Worm (Caenorhabditis elegans) whole organism, L4 larva: ENCODE results near the gene rgs-11.
A peak's percentile ranks its signal among the peaks of the same experiment; 100 is the strongest.

ENCODE experiments used
- D1046.2 ChIP-seq: fragments of 200-800 bp; sonication (Bioruptor generic); IDR thresholded peaks from 2 replicates; pipeline ENCODE4 v1.3.6; 2022; ENCODE audit warnings: missing genetic modification characterization, missing compliant biosample characterization
- F10B5.3 ChIP-seq: sonication (generic microtip); optimal IDR thresholded peaks from 2 replicates; lab custom pipeline; 2016; ENCODE audit warnings: mild to moderate bottlenecking, missing genetic modification characterization, missing compliant biosample characterization
- F26F4.8 ChIP-seq: fragments of 200-800 bp; sonication (Bioruptor generic); conservative IDR thresholded peaks from 2 replicates; pipeline ENCODE4 v1.3.6; 2022; ENCODE audit warnings: missing genetic modification characterization, missing compliant biosample characterization
- F44E2.7 ChIP-seq: fragments of 200-800 bp; sonication (Bioruptor generic); IDR thresholded peaks from 2 replicates; pipeline ENCODE4 v2.1.2; 2022; ENCODE audit warnings: missing genetic modification characterization, missing compliant biosample characterization
- F49E8.2 ChIP-seq: sonication (generic microtip); optimal IDR thresholded peaks from 2 replicates; lab custom pipeline; 2016; ENCODE audit warnings: missing compliant biosample characterization, mild to moderate bottlenecking, missing genetic modification characterization, borderline replicate concordance
- T26A8.4 ChIP-seq: fragments of 200-800 bp; sonication (Bioruptor generic); IDR thresholded peaks from 2 replicates; pipeline ENCODE4 v1.3.6; 2022; ENCODE audit warnings: missing genetic modification characterization, missing compliant biosample characterization
- Y105C5A.15 ChIP-seq: fragments of 200-800 bp; sonication (Bioruptor generic); IDR thresholded peaks from 2 replicates; pipeline ENCODE4 v1.3.6; 2022; ENCODE audit warnings: missing genetic modification characterization, missing compliant biosample characterization
- Y48G9A.11 ChIP-seq: fragments of 200-800 bp; sonication (Bioruptor generic); IDR thresholded peaks from 2 replicates; pipeline ENCODE4 v1.3.6; 2022; ENCODE audit warnings: missing genetic modification reagents, missing genetic modification characterization, missing compliant biosample characterization
- Y5F2A.4 ChIP-seq: fragments of 200-800 bp; sonication (Bioruptor generic); optimal IDR thresholded peaks from 2 replicates; lab custom pipeline; 2018; ENCODE audit warnings: mild to moderate bottlenecking, missing genetic modification characterization, missing compliant biosample characterization
- Y75B8A.6 ChIP-seq: fragments of 200-800 bp; sonication (Bioruptor generic); IDR thresholded peaks from 2 replicates; pipeline ENCODE4 v1.3.6; 2022; ENCODE audit warnings: missing genetic modification reagents, missing genetic modification characterization, missing compliant biosample characterization
- ZK546.5 ChIP-seq, 2 experiments: sonication (generic microtip); optimal IDR thresholded peaks; 2 replicates each; lab custom pipeline; 2017; ENCODE audit warnings: missing biosample characterization in 2 of 2, missing genetic modification characterization in 2 of 2
- aha-1 ChIP-seq: fragments of 150-350 bp; peaks from one replicate; lab custom pipeline; 2014; ENCODE audit warnings: missing biosample characterization, missing genetic modification characterization
- aly-2 ChIP-seq: sonication (generic microtip); optimal IDR thresholded peaks from 2 replicates; lab custom pipeline; 2018; ENCODE audit warnings: missing biosample characterization, missing genetic modification characterization
- arid-1 ChIP-seq: fragments of 200-800 bp; sonication (Bioruptor generic); conservative IDR thresholded peaks from 2 replicates; pipeline ENCODE4 v1.3.6; 2022; ENCODE audit warnings: missing genetic modification reagents, missing genetic modification characterization, missing compliant biosample characterization
- ceh-20 ChIP-seq: fragments of 200-800 bp; sonication (Bioruptor generic); IDR thresholded peaks from 2 replicates; pipeline ENCODE4 v1.3.6; 2022; ENCODE audit warnings: missing genetic modification reagents, missing genetic modification characterization, missing compliant biosample characterization
- ceh-62 ChIP-seq: sonication (generic microtip); optimal IDR thresholded peaks from 2 replicates; lab custom pipeline; 2017; ENCODE audit warnings: missing biosample characterization, missing genetic modification characterization
- ceh-82 ChIP-seq: sonication (generic microtip); optimal IDR thresholded peaks from 2 replicates; lab custom pipeline; 2017; ENCODE audit warnings: missing biosample characterization, missing genetic modification characterization
- ctbp-1 ChIP-seq: fragments of 200-800 bp; sonication (Bioruptor generic); IDR thresholded peaks from 2 replicates; pipeline ENCODE4 v1.3.6; 2022; ENCODE audit warnings: missing genetic modification reagents, missing genetic modification characterization, missing compliant biosample characterization
- dmd-6 ChIP-seq: fragments of 200-800 bp; sonication (Bioruptor generic); IDR thresholded peaks from 2 replicates; pipeline ENCODE4 v1.3.6; 2022; ENCODE audit warnings: missing genetic modification reagents, missing genetic modification characterization, missing compliant biosample characterization
- dmd-8 ChIP-seq: fragments of 200-800 bp; sonication (Bioruptor generic); IDR thresholded peaks from 2 replicates; pipeline ENCODE4 v1.3.6; 2022; ENCODE audit warnings: missing genetic modification characterization, missing compliant biosample characterization
- dmd-9 ChIP-seq: fragments of 200-800 bp; sonication (Bioruptor generic); IDR thresholded peaks from 2 replicates; pipeline ENCODE4 v1.3.6; 2022; ENCODE audit warnings: missing genetic modification reagents, missing genetic modification characterization, missing compliant biosample characterization
- duxl-1 ChIP-seq: sonication (generic microtip); optimal IDR thresholded peaks from 2 replicates; lab custom pipeline; 2016; ENCODE audit warnings: mild to moderate bottlenecking, missing genetic modification characterization, moderate library complexity, missing compliant biosample characterization; ENCODE audit not compliant: poor library complexity
- fos-1 ChIP-seq: fragments of 150-350 bp; optimal IDR thresholded peaks from 2 replicates; lab custom pipeline; 2014; ENCODE audit warnings: missing biosample characterization, missing genetic modification characterization
- gei-8 ChIP-seq: fragments of 200-800 bp; sonication (Bioruptor generic); optimal IDR thresholded peaks from 2 replicates; lab custom pipeline; 2018; ENCODE audit warnings: mild to moderate bottlenecking, missing genetic modification characterization, missing compliant biosample characterization
- hif-1 ChIP-seq, 2 experiments: sonication (generic microtip); optimal IDR thresholded peaks; 2 replicates each; lab custom pipeline; 2016 to 2017; ENCODE audit warnings: missing compliant biosample characterization in 2 of 2, missing genetic modification characterization in 2 of 2, missing genetic modification reagents in 2 of 2, missing genotype in 2 of 2, mild to moderate bottlenecking in 1 of 2
- hlh-11 ChIP-seq: fragments of 200-800 bp; sonication (Bioruptor generic); optimal IDR thresholded peaks from 2 replicates; lab custom pipeline; 2018; ENCODE audit warnings: mild to moderate bottlenecking, missing genetic modification characterization, missing compliant biosample characterization
- hlh-30 ChIP-seq: sonication (generic microtip); optimal IDR thresholded peaks from 2 replicates; lab custom pipeline; 2017; ENCODE audit warnings: antibody characterized with exemption, mild to moderate bottlenecking, missing genetic modification characterization, missing compliant biosample characterization; ENCODE audit not compliant: insufficient read depth
- jun-1 ChIP-seq: fragments of 150-350 bp; optimal IDR thresholded peaks from 2 replicates; lab custom pipeline; 2014; ENCODE audit warnings: missing biosample characterization, missing genetic modification reagents, missing genetic modification characterization
- lin-1 ChIP-seq: fragments of 200-800 bp; sonication (Bioruptor generic); IDR thresholded peaks from 2 replicates; pipeline ENCODE4 v1.3.6; 2022; ENCODE audit warnings: missing genetic modification reagents, missing genetic modification characterization, missing compliant biosample characterization
- lin-13 ChIP-seq: fragments of 150-350 bp; optimal IDR thresholded peaks from 2 replicates; lab custom pipeline; 2014; ENCODE audit warnings: missing biosample characterization, missing genetic modification reagents, missing genetic modification characterization
- lin-29 ChIP-seq: fragments of 200-800 bp; sonication (Bioruptor generic); IDR thresholded peaks from 2 replicates; pipeline ENCODE4 v1.3.6; 2022; ENCODE audit warnings: missing genetic modification reagents, missing genetic modification characterization, missing compliant biosample characterization
- lin-39 ChIP-seq: fragments of 150-350 bp; optimal IDR thresholded peaks from 2 replicates; lab custom pipeline; 2014; ENCODE audit warnings: missing biosample characterization, missing genetic modification reagents, missing genetic modification characterization
- lir-3 ChIP-seq: sonication (generic microtip); optimal IDR thresholded peaks from 2 replicates; lab custom pipeline; 2016; ENCODE audit warnings: mild to moderate bottlenecking, missing genetic modification characterization, missing compliant biosample characterization
- lsy-2 ChIP-seq, 2 experiments: fragments of 150-350 bp in 1 of 2; sonication (generic microtip) in 1 of 2; optimal IDR thresholded peaks; 2 replicates each; lab custom pipeline; 2014 to 2017; ENCODE audit warnings: missing biosample characterization in 2 of 2, missing genetic modification characterization in 2 of 2
- nhr-10 ChIP-seq: fragments of 150-350 bp; optimal IDR thresholded peaks from 2 replicates; lab custom pipeline; 2014; ENCODE audit warnings: missing biosample characterization, missing genetic modification characterization
- nhr-111 ChIP-seq: fragments of 200-800 bp; sonication (Bioruptor generic); optimal IDR thresholded peaks from 2 replicates; lab custom pipeline; 2018; ENCODE audit warnings: mild to moderate bottlenecking, missing genetic modification characterization, missing compliant biosample characterization
- nhr-237 ChIP-seq: sonication (generic microtip); optimal IDR thresholded peaks from 2 replicates; lab custom pipeline; 2017; ENCODE audit warnings: missing biosample characterization, missing genetic modification characterization
- nhr-28 ChIP-seq: fragments of 150-350 bp; optimal IDR thresholded peaks from 2 replicates; lab custom pipeline; 2014; ENCODE audit warnings: missing biosample characterization, missing genetic modification characterization
- nhr-42 ChIP-seq: fragments of 200-800 bp; sonication (Bioruptor generic); IDR thresholded peaks from 2 replicates; pipeline ENCODE4 v1.3.6; 2022; ENCODE audit warnings: missing genetic modification characterization, missing compliant biosample characterization
- nhr-77 ChIP-seq: fragments of 150-350 bp; optimal IDR thresholded peaks from 2 replicates; lab custom pipeline; 2014; ENCODE audit warnings: missing biosample characterization, missing genetic modification characterization
- pha-4 ChIP-seq, 2 experiments: fragments of 150-350 bp in 1 of 2; fragments of 200-800 bp in 1 of 2; sonication (Bioruptor generic) in 1 of 2; IDR thresholded peaks in 1 of 2; optimal IDR thresholded peaks in 1 of 2; 2 replicates each; pipeline versions ENCODE4 v1.3.6 to Lab custom; 2014 to 2022; ENCODE audit warnings: missing genetic modification characterization in 2 of 2, missing genetic modification reagents in 2 of 2, missing biosample characterization in 1 of 2, missing compliant biosample characterization in 1 of 2
- pqm-1 ChIP-seq: sonication (generic microtip); optimal IDR thresholded peaks from 2 replicates; lab custom pipeline; 2017; ENCODE audit warnings: missing biosample characterization, missing genetic modification characterization
- spr-1 ChIP-seq: sonication (generic microtip); optimal IDR thresholded peaks from 2 replicates; lab custom pipeline; 2016; ENCODE audit warnings: mild to moderate bottlenecking, missing genetic modification characterization, missing compliant biosample characterization
- tag-97 ChIP-seq: fragments of 200-800 bp; sonication (Bioruptor generic); IDR thresholded peaks from 2 replicates; pipeline ENCODE4 v1.3.6; 2022; ENCODE audit warnings: missing genetic modification characterization, missing compliant biosample characterization
- tra-1 ChIP-seq: fragments of 200-800 bp; sonication (Bioruptor generic); IDR thresholded peaks from 2 replicates; pipeline ENCODE4 v1.3.6; 2022; ENCODE audit warnings: missing genetic modification reagents, missing genetic modification characterization, missing compliant biosample characterization
- zfp-2 ChIP-seq: sonication (generic microtip); optimal IDR thresholded peaks from 2 replicates; lab custom pipeline; 2016; ENCODE audit warnings: mild to moderate bottlenecking, missing genetic modification characterization, missing compliant biosample characterization
- zip-11 ChIP-seq: fragments of 200-800 bp; sonication (Bioruptor generic); IDR thresholded peaks from 2 replicates; pipeline ENCODE4 v1.3.6; 2022; ENCODE audit warnings: missing genetic modification characterization, missing compliant biosample characterization
- zip-2 ChIP-seq: fragments of 150-350 bp; optimal IDR thresholded peaks from 2 replicates; lab custom pipeline; 2014; ENCODE audit warnings: missing biosample characterization, missing genetic modification characterization

Gene rgs-11

ce11 chrX:14973085-14973484, 8.7 kb downstream of the rgs-11 start (continued):
- TF ChIP-seq duxl-1 (tag; lab: Kevin White, UChicago), result no peak
- TF ChIP-seq pqm-1 (tag; lab: Kevin White, UChicago), result no peak
- TF ChIP-seq lin-29 (GFP tag; lab: Robert Waterston, UW), result no peak
- no peak for TF ChIP-seq arid-1 (GFP tag; lab: Robert Waterston, UW)

ce11 chrX:14975467-14976167, 11.3 kb downstream of the rgs-11 start, which contains the start of gene F20D1.3:
Gene F20D1.3 (plus strand): TSS chrX:14976117.
- TF ChIP-seq pha-4 (GFP tag; IDR thresholded peaks at IDR 0.05; lab: Robert Waterston, UW), result no peak
- no peak for TF ChIP-seq pha-4 (tag; optimal IDR thresholded peaks at IDR 0.05; lab: Kevin White, UChicago)
- no peak for TF ChIP-seq lir-3 (tag; lab: Kevin White, UChicago)
- TF ChIP-seq nhr-10 (tag; lab: Kevin White, UChicago), result no peak
- no peak for TF ChIP-seq nhr-111 (GFP tag; lab: Kevin White, UChicago)
- TF ChIP-seq jun-1 (tag; lab: Kevin White, UChicago), result peak; percentile 60
- TF ChIP-seq lin-1 (GFP tag; lab: Robert Waterston, UW), result no peak
- TF ChIP-seq zip-11 (GFP tag; lab: Robert Waterston, UW), result no peak
- no peak for TF ChIP-seq F49E8.2 (tag; lab: Kevin White, UChicago)
- TF ChIP-seq tag-97 (GFP tag; lab: Robert Waterston, UW), result no peak
- TF ChIP-seq Y105C5A.15 (GFP tag; lab: Robert Waterston, UW), result no peak
- TF ChIP-seq dmd-8 (GFP tag; lab: Robert Waterston, UW), result no peak
- TF ChIP-seq T26A8.4 (GFP tag; lab: Robert Waterston, UW), result no peak
- TF ChIP-seq lin-39 (tag; lab: Kevin White, UChicago), result no peak
- no peak for TF ChIP-seq ceh-20
- peak; percentile 89 for TF ChIP-seq nhr-28 (tag; lab: Kevin White, UChicago)
- TF ChIP-seq dmd-9, result no peak
- no peak for TF ChIP-seq pqm-1 (tag; lab: Kevin White, UChicago)
- no peak for TF ChIP-seq arid-1 (GFP tag; lab: Robert Waterston, UW)
- peak; percentile 32; the same call in 1 of the 2 replicates for TF ChIP-seq dmd-6
- TF ChIP-seq ceh-62 (tag; lab: Kevin White, UChicago), result no peak
- no peak for TF ChIP-seq F26F4.8 (GFP tag; lab: Robert Waterston, UW)
- no peak for TF ChIP-seq nhr-237
- TF ChIP-seq Y48G9A.11, result no peak
- TF ChIP-seq ZK546.5 (tag; optimal IDR thresholded peaks at IDR 0.05; lab: Kevin White, UChicago), result no peak
- peak in 1 of 2 experiments; percentile 61 for TF ChIP-seq hif-1 (tag; optimal IDR thresholded peaks at IDR 0.05; lab: Kevin White, UChicago)
- no peak for TF ChIP-seq Y5F2A.4 (GFP tag; lab: Kevin White, UChicago)
- TF ChIP-seq F10B5.3, result no peak
- TF ChIP-seq aly-2, result no peak
- no peak for TF ChIP-seq F44E2.7 (GFP tag; lab: Robert Waterston, UW)
- no peak for TF ChIP-seq ceh-82 (tag; lab: Kevin White, UChicago)
- TF ChIP-seq D1046.2 (GFP tag; lab: Robert Waterston, UW), result 0 out of 2 replicates have a peak, but pooled peaks have one; percentile 44
- TF ChIP-seq Y75B8A.6 (GFP tag; lab: Robert Waterston, UW), result no peak
- TF ChIP-seq tra-1 (GFP tag; lab: Robert Waterston, UW), result no peak
- peak; percentile 29 for TF ChIP-seq nhr-77 (tag; lab: Kevin White, UChicago)
- peak; percentile 17 to 70 for TF ChIP-seq lsy-2 (tag; optimal IDR thresholded peaks at IDR 0.05; lab: Kevin White, UChicago)
- TF ChIP-seq hlh-11, result peak; percentile 80
- TF ChIP-seq aha-1 (tag; lab: Kevin White, UChicago), result peak; percentile 97
- no peak for TF ChIP-seq zip-2 (tag; lab: Kevin White, UChicago)
- TF ChIP-seq fos-1 (tag; lab: Kevin White, UChicago), result no peak
- no peak for TF ChIP-seq zfp-2 (tag; lab: Kevin White, UChicago)
- no peak for TF ChIP-seq gei-8 (GFP tag; lab: Kevin White, UChicago)
- TF ChIP-seq hlh-30 (tag; lab: Kevin White, UChicago), result peak; percentile 70
- TF ChIP-seq lin-13, result peak; percentile 60
- TF ChIP-seq spr-1, result peak; percentile 11
- TF ChIP-seq ctbp-1 (GFP tag; lab: Robert Waterston, UW), result no peak
- TF ChIP-seq nhr-42 (GFP tag; lab: Robert Waterston, UW), result no peak
